Worm (Caenorhabditis elegans): Measurements from ENCODE around the gene fust-1.

Gene fust-1

ce11 chrII:7182630-7183029 is 30.2 kb downstream of the fust-1 start:
- no peak for TF ChIP-seq unc-62 (GFP tag; optimal IDR thresholded peaks at IDR 0.05)

ce11 chrII:7183493-7184272 is 31.3 kb downstream of the fust-1 start, which contains the start of gene pdl-1:
pdl-1 (plus strand) TSS chrII:7183801.
- no peak for TF ChIP-seq unc-62 (GFP tag; optimal IDR thresholded peaks at IDR 0.05)

DNA sequence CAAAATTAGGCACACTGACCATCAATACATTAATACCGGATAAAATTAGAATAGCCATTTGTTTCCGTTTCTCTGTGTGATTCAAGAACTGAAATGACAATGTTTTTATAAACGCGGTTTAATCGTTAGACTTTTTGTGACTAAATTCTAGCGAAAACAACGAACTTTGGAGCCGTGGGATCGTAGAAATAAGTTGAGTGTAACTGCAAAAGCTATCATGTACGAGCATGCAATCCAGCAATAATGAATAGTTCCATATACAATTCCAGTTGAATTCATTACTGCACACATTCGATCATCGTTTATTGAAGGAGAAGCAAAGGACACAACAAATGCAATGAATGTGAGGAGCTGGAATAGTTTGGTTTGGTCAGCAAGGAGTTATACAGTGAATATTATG is 33.7 kb downstream of the fust-1 start:
- TF ChIP-seq unc-62 (GFP tag; optimal IDR thresholded peaks at IDR 0.05): no peak

DNA sequence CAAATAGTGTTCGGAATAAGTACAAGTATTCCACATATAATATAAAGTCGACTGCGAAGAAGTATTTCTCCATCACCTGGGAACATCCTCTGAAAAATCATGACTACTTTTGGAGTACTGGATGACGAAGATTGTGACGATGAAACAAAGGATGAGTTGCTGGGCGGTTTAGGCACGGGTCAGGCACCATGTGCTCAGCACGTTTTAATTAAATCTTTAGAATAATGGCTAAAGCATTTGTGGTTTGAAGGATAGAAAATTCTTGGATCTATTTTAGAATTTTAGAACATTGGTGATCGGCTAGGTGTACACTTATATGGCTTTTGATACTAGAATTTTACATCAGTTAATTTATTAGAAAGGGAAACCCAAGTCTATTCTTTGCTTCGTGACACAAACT is 34.7 kb downstream of the fust-1 start, which contains the start of gene C27H5.6:
Gene C27H5.6, minus strand, starts transcription at position 101 of the 400 bp plus-strand sequence.
- no peak for TF ChIP-seq unc-62 (GFP tag; optimal IDR thresholded peaks at IDR 0.05)

- TF ChIP-seq unc-62 (GFP tag; optimal IDR thresholded peaks at IDR 0.05): no peak
Measured at ce11 chrII:7189120-7189519, 36.7 kb downstream of the fust-1 start, which contains the start of gene E04F6.4. E04F6.4 (plus strand) TSS chrII:7189420.

DNA sequence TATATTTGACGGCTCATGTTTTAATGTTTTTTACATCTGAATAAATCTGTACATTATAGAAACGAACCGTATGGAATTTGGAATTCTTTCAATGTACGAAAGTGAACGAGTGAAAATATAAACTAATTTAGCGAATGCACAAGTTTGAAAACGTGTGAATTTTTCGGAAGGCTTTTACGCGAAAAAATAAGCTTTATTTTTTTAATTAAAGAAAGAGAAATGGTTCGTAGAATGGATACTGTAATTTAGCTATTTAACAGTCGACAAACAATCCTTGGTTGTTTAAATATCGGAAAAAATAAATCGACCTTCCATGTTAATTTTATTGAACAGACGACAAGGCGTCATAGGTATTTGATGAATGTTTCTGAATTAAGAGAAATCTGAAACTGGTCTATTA is 43.2 kb downstream of the fust-1 start, which contains the start of gene acdh-12:
Gene acdh-12, minus strand, starts transcription at position 101 of the 400 bp plus-strand sequence.
- no peak for TF ChIP-seq unc-62 (GFP tag; optimal IDR thresholded peaks at IDR 0.05)

- TF ChIP-seq unc-62 (GFP tag; optimal IDR thresholded peaks at IDR 0.05): no peak
Measured at ce11 chrII:7196040-7196439, 43.7 kb downstream of the fust-1 start, which contains the start of gene maoc-1. maoc-1 (plus strand) TSS chrII:7196276.

ce11 chrII:7197434-7197833 is 45.1 kb downstream of the fust-1 start:
- TF ChIP-seq unc-62 (GFP tag; optimal IDR thresholded peaks at IDR 0.05): no peak

DNA sequence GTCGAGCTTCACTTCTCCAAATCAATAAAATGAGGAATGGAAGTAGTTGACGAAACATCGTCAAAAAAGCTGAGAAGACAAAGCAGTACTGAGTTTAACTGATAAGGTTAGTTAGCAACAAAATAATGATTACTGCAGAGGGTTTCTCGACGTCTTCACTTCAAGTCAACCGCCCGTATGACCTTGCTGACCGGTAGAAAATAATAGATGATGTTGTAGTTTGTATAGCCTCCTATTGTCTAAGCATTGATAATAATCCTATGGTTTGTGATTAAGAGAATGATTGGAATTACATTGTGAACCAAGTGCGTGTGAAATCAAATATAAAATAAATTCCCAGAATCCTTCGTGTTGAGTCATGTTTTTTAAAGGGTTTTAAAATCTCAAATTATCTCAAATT is 46.9 kb downstream of the fust-1 start, which contains the start of gene E04F6.6:
Gene E04F6.6, minus strand, starts transcription at position 258 of the 400 bp plus-strand sequence.
- TF ChIP-seq unc-62 (GFP tag; optimal IDR thresholded peaks at IDR 0.05): no peak

DNA sequence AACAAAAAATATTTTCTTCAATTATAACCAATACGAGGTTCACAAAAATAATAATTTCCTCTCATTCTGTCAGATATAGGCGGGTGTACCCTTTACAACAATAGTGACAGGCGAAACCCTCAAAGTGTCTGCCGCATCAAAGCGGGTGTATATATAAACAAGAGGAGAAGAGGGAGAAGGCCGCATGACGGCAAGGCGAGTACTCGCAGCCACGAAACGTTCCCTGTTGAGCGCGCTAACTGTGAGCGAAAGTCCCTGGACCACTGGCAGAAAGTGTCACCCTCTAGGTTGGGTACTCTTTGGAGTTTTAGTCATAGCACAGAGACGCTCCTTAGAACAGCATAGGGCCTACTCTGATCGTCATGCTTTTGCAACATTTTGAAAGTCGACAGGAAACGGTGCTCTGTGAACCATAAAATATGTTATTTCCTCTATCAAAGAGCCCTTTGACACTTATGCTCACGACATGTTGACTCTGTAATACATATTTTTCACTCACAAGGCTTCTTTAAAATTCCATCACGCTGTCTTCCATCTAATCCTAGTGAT is 47.7 kb downstream of the fust-1 start, which contains the start of gene pcrg-1:
Gene pcrg-1, plus strand, starts transcription at position 499 of the 549 bp plus-strand sequence.
- TF ChIP-seq unc-62 (GFP tag; optimal IDR thresholded peaks at IDR 0.05): no peak

DNA sequence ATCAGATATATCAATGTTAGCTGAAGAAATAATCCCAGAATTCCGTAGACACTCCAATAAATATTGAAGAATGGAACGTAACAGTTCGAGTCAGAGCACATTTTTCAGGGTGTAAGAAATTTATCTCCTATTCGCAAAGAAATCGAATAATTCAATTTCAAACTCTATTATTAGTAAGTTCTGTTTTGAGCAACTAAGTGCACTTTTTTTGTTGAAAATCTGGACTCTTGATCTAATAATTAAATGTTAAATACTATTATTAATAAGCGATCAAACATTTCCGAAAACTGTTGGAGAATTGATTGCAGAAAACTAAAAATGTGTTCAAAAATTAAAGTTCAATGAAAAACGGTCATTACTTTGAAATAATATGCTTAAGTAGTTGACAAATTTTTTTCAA is 50.7 kb downstream of the fust-1 start, which contains the start of gene srd-56:
Gene srd-56, minus strand, starts transcription at position 101 of the 400 bp plus-strand sequence.
- TF ChIP-seq unc-62 (GFP tag; optimal IDR thresholded peaks at IDR 0.05): no peak

- TF ChIP-seq unc-62 (GFP tag; optimal IDR thresholded peaks at IDR 0.05): no peak
Measured at ce11 chrII:7204951-7205350, 52.6 kb downstream of the fust-1 start, which contains the start of gene srd-58. srd-58 (minus strand) TSS chrII:7205051.

Measured in whole organism, dauer.